Fruit fly (Drosophila melanogaster): ENCODE data around the gene CG5024.

DNA sequence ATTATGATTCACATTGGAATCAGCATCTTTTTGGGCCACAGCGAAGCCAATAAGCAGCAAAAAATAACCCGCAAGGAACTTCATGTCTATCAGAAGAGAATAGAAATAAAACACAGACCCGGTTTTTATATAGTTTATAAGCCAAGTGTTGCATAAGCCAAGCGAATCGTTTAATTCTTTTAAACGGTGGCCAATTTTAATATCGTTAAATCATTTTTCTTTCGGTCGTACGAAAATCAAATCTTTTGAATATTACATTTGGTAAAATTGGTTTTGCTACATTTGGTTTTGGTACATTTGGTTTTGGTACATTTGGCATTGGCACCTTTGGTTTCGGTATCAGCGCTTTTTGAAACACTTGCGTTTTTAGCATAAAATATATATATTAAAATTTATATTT, 19.2 kb downstream of the CG5024 start, which contains the start of gene Sfp96F:
- no peak for TF ChIP-seq foxo (GFP tag; optimal IDR thresholded peaks at IDR 0.05)
- TF ChIP-seq Dif (GFP tag; optimal IDR thresholded peaks at IDR 0.05; ENCODE audit: partially characterized antibody) = no peak
- no peak for TF ChIP-seq woc (GFP tag; optimal IDR thresholded peaks at IDR 0.05)
- no peak for TF ChIP-seq tai (GFP tag; optimal IDR thresholded peaks at IDR 0.05)
- TF ChIP-seq jim (GFP tag; optimal IDR thresholded peaks at IDR 0.05) = no peak
- no peak for TF ChIP-seq dsf (GFP tag; optimal IDR thresholded peaks at IDR 0.05; ENCODE audit: borderline replicate concordance)
- TF ChIP-seq dl (GFP tag; optimal IDR thresholded peaks at IDR 0.05; ENCODE audit: insufficient read depth in 1 of 2, partially characterized antibody in 2 of 2) = no peak
- no peak for TF ChIP-seq br (GFP tag; optimal IDR thresholded peaks at IDR 0.05)
- no peak for TF ChIP-seq Abd-B (GFP tag; optimal IDR thresholded peaks at IDR 0.05)
- no peak for TF ChIP-seq fru (GFP tag; optimal IDR thresholded peaks at IDR 0.05)

Data from whole organism, wandering third instar larva.